Fruit fly (Drosophila melanogaster) whole organism, pupa: Measurements from ENCODE around the gene inaE.
A peak's percentile ranks its signal among the peaks of the same experiment; 100 is the strongest.

Source experiments
- CG13204 ChIP-seq: fragments of 200-800 bp; sonication (Bioruptor generic); optimal IDR thresholded peaks from 2 replicates; lab custom pipeline; 2018; ENCODE audit warnings: missing biosample characterization, mild to moderate bottlenecking, missing genetic modification characterization, moderate library complexity
- CG14655 ChIP-seq: fragments of 200-800 bp; sonication (Bioruptor generic); optimal IDR thresholded peaks from 3 replicates; lab custom pipeline; 2017; ENCODE audit warnings: mild to moderate bottlenecking, missing biosample characterization, missing genetic modification reagents, missing genetic modification characterization
- CG15710 ChIP-seq: fragments of 200-800 bp; sonication (Bioruptor generic); optimal IDR thresholded peaks from 2 replicates; lab custom pipeline; 2018; ENCODE audit warnings: missing biosample characterization, mild to moderate bottlenecking, missing genetic modification characterization, moderate library complexity
- CG17806 ChIP-seq: fragments of 200-800 bp; sonication (Bioruptor generic); optimal IDR thresholded peaks from 2 replicates; lab custom pipeline; 2018; ENCODE audit warnings: missing biosample characterization, mild to moderate bottlenecking, missing genetic modification characterization, moderate library complexity
- CG34367 ChIP-seq: fragments of 200-800 bp; sonication (Bioruptor generic); optimal IDR thresholded peaks from 2 replicates; lab custom pipeline; 2018; ENCODE audit warnings: missing biosample characterization, mild to moderate bottlenecking, missing genetic modification characterization
- CG4496 ChIP-seq: fragments of 200-800 bp; sonication (Bioruptor generic); IDR thresholded peaks from 3 replicates; pipeline ENCODE4 v1.3.6; 2022; ENCODE audit warnings: missing biosample characterization, missing genetic modification characterization
- CG8159 ChIP-seq: fragments of 200-800 bp; sonication (Bioruptor generic); optimal IDR thresholded peaks from 3 replicates; lab custom pipeline; 2018; ENCODE audit warnings: missing biosample characterization, mild to moderate bottlenecking, missing genetic modification characterization, moderate library complexity
- CG9948 ChIP-seq: fragments of 200-800 bp; sonication (Bioruptor generic); optimal IDR thresholded peaks from 2 replicates; lab custom pipeline; 2018; ENCODE audit warnings: missing biosample characterization, mild to moderate bottlenecking, missing genetic modification characterization, moderate library complexity
- Ets98B ChIP-seq: fragments of 200-800 bp; sonication (Bioruptor generic); IDR thresholded peaks from 2 replicates; pipeline ENCODE4 v1.3.6; 2022; ENCODE audit warnings: missing biosample characterization, missing genetic modification characterization
- Pif1B ChIP-seq: fragments of 200-800 bp; sonication (Bioruptor generic); optimal IDR thresholded peaks from 3 replicates; lab custom pipeline; 2016; ENCODE audit warnings: missing biosample characterization, missing genetic modification characterization
- Snoo ChIP-seq: fragments of 200-800 bp; sonication (Bioruptor generic); optimal IDR thresholded peaks from 3 replicates; lab custom pipeline; 2017; ENCODE audit warnings: missing biosample characterization, mild to moderate bottlenecking, missing genetic modification characterization, inconsistent platforms
- gl ChIP-seq: fragments of 200-800 bp; sonication (Bioruptor generic); optimal IDR thresholded peaks from 2 replicates; lab custom pipeline; 2018; ENCODE audit warnings: missing biosample characterization, mild to moderate bottlenecking, missing genetic modification characterization

dm6 chrX:13840075-13840474, 56.6 kb downstream of the inaE start:
- TF ChIP-seq CG8159 (tag; lab: Kevin White, UChicago) (no peak), CG14655 (GFP tag; lab: Kevin White, UChicago) (no peak), CG15710 (tag; lab: Kevin White, UChicago) (no peak), CG34367 (tag; lab: Kevin White, UChicago) (no peak), CG9948 (no peak), CG4496 (GFP tag; lab: Robert Waterston, UW) (0 out of 3 replicates have a peak, but pooled peaks have one; percentile 39), CG13204 (GFP tag; lab: Kevin White, UChicago) (no peak), CG17806 (no peak), Snoo (no peak), Ets98B (GFP tag; lab: Robert Waterston, UW) (peak; percentile 48; the same call in 1 of the 2 replicates), Pif1B (GFP tag; lab: Kevin White, UChicago) (no peak), gl (tag; lab: Kevin White, UChicago) (no peak)
